Worm (Caenorhabditis elegans) whole organism, L1 larva: ENCODE results near the gene clec-125.

Source experiments
- fkh-8 ChIP-seq: sonication (generic microtip); optimal IDR thresholded peaks from 2 replicates; lab custom pipeline; 2016; ENCODE audit warnings: mild to moderate bottlenecking, missing genetic modification characterization, missing compliant biosample characterization
- hlh-17 ChIP-seq: fragments of 200-800 bp; sonication (Bioruptor generic); optimal IDR thresholded peaks from 2 replicates; lab custom pipeline; 2018; ENCODE audit warnings: missing genetic modification characterization, mild to moderate bottlenecking, missing compliant biosample characterization, moderate library complexity, borderline replicate concordance
- isw-1 ChIP-seq: fragments of 200-800 bp; sonication (Bioruptor generic); IDR thresholded peaks from 2 replicates; pipeline ENCODE4 v1.3.6; 2022; ENCODE audit warnings: missing genetic modification characterization, missing compliant biosample characterization
- lsy-2 ChIP-seq, 2 experiments: fragments of 150-350 bp; optimal IDR thresholded peaks; 2 replicates each; lab custom pipeline; 2014; ENCODE audit warnings: missing biosample characterization in 2 of 2, missing genetic modification characterization in 2 of 2
- mef-2 ChIP-seq: fragments of 150-350 bp; optimal IDR thresholded peaks from 2 replicates; lab custom pipeline; 2014; ENCODE audit warnings: missing biosample characterization, missing genetic modification characterization
- nhr-11 ChIP-seq: fragments of 150-350 bp; optimal IDR thresholded peaks from 2 replicates; lab custom pipeline; 2014; ENCODE audit warnings: missing biosample characterization, missing genetic modification characterization
- pax-3 ChIP-seq: fragments of 200-800 bp; sonication (Bioruptor generic); optimal IDR thresholded peaks from 2 replicates; lab custom pipeline; 2018; ENCODE audit warnings: mild to moderate bottlenecking, missing genetic modification characterization, moderate library complexity, missing compliant biosample characterization
- tbx-2 ChIP-seq: sonication (generic microtip); optimal IDR thresholded peaks from 2 replicates; lab custom pipeline; 2016; ENCODE audit warnings: missing genetic modification characterization, missing compliant biosample characterization
- ztf-4 ChIP-seq: fragments of 150-350 bp; optimal IDR thresholded peaks from 2 replicates; lab custom pipeline; 2014; ENCODE audit warnings: missing biosample characterization, missing genetic modification characterization

DNA sequence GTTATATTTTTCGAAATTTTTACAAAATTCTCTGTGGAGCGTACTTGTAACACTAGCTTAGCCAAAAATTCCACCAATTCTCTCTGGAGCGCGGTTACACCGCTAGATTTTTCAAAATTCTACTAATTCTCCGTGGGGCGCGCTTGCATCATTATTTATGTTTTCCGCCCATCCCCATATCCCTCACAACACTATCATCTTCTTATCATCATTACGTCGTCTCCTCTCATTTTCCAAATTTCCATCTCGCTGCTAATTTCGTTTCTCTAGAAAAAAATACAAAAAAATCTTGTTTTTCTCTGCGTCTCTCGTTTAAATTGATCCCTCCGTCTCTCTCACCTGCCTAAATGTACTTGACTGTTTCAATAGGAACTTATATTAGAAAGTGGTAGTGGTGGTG, 39.5 kb downstream of the clec-125 start:
- TF ChIP-seq hlh-17 (GFP tag; lab: Kevin White, UChicago) (no peak), ztf-4 (tag; lab: Kevin White, UChicago) (no peak), isw-1 (GFP tag; lab: Robert Waterston, UW) (no peak), nhr-11 (tag; lab: Kevin White, UChicago) (no peak), tbx-2 (tag; lab: Kevin White, UChicago) (peak; percentile 4), pax-3 (tag; lab: Kevin White, UChicago) (no peak), mef-2 (tag; lab: Kevin White, UChicago) (no peak), lsy-2 (tag; optimal IDR thresholded peaks at IDR 0.05; lab: Kevin White, UChicago) (no peak), fkh-8 (tag; lab: Kevin White, UChicago) (no peak)
